Worm (Caenorhabditis elegans) whole organism, L3 larva: ENCODE data around the gene sdz-12.
A peak's percentile ranks its signal among the peaks of the same experiment; 100 is the strongest.

Source experiments
- R02D3.7 ChIP-seq: fragments of 150-350 bp; optimal IDR thresholded peaks from 2 replicates; lab custom pipeline; 2014; ENCODE audit warnings: missing biosample characterization, missing genetic modification characterization
- ZK546.5 ChIP-seq: sonication (generic microtip); optimal IDR thresholded peaks from 2 replicates; lab custom pipeline; 2017; ENCODE audit warnings: missing biosample characterization, missing genetic modification characterization
- aly-2 ChIP-seq: fragments of 150-350 bp; optimal IDR thresholded peaks from 2 replicates; lab custom pipeline; 2014; ENCODE audit warnings: missing biosample characterization, missing genetic modification characterization
- ama-1 ChIP-seq: fragments of 150-350 bp; optimal IDR thresholded peaks from 2 replicates; lab custom pipeline; 2018
- ceh-16 ChIP-seq: sonication (generic microtip); optimal IDR thresholded peaks from 2 replicates; lab custom pipeline; 2017; ENCODE audit warnings: missing biosample characterization, missing genetic modification characterization
- ceh-28 ChIP-seq: fragments of 150-350 bp; optimal IDR thresholded peaks from 2 replicates; lab custom pipeline; 2014; ENCODE audit warnings: missing biosample characterization, missing genetic modification reagents, missing genetic modification characterization
- ceh-82 ChIP-seq: fragments of 150-350 bp; optimal IDR thresholded peaks from 2 replicates; lab custom pipeline; 2014; ENCODE audit warnings: missing biosample characterization, missing genetic modification characterization
- ceh-9 ChIP-seq: sonication (generic microtip); optimal IDR thresholded peaks from 2 replicates; lab custom pipeline; 2018; ENCODE audit warnings: missing biosample characterization, missing genetic modification characterization
- egl-5 ChIP-seq: fragments of 150-350 bp; optimal IDR thresholded peaks from 2 replicates; lab custom pipeline; 2017; ENCODE audit warnings: missing biosample characterization, missing genetic modification reagents, missing genetic modification characterization, inconsistent platforms
- elt-1 ChIP-seq: fragments of 150-350 bp; optimal IDR thresholded peaks from 2 replicates; lab custom pipeline; 2014; ENCODE audit warnings: missing biosample characterization, missing genetic modification characterization
- elt-2 ChIP-seq: sonication (generic microtip); optimal IDR thresholded peaks from 2 replicates; lab custom pipeline; 2016; ENCODE audit warnings: missing genetic modification reagents, mild to moderate bottlenecking, missing genetic modification characterization, missing compliant biosample characterization
- eor-1 ChIP-seq, 2 experiments: fragments of 150-350 bp; optimal IDR thresholded peaks; 2 replicates each; lab custom pipeline; 2014 to 2018; ENCODE audit warnings: missing biosample characterization in 2 of 2, missing genetic modification characterization in 2 of 2
- fkh-10 ChIP-seq: sonication (generic microtip); optimal IDR thresholded peaks from 2 replicates; lab custom pipeline; 2017; ENCODE audit warnings: missing biosample characterization, missing genetic modification reagents, missing genetic modification characterization
- hmg-11 ChIP-seq: sonication (generic microtip); optimal IDR thresholded peaks from 2 replicates; lab custom pipeline; 2016; ENCODE audit warnings: missing genetic modification characterization, missing compliant biosample characterization
- jun-1 ChIP-seq: fragments of 150-350 bp; optimal IDR thresholded peaks from 2 replicates; lab custom pipeline; 2014; ENCODE audit warnings: missing biosample characterization, missing genetic modification reagents, missing genetic modification characterization
- lin-15B ChIP-seq: fragments of 150-350 bp; optimal IDR thresholded peaks from 2 replicates; lab custom pipeline; 2014; ENCODE audit warnings: missing biosample characterization, missing genetic modification characterization
- lin-39 ChIP-seq: fragments of 150-350 bp; optimal IDR thresholded peaks from 2 replicates; lab custom pipeline; 2018; ENCODE audit warnings: missing biosample characterization, missing genetic modification reagents, missing genetic modification characterization
- lsy-12 ChIP-seq: sonication (generic microtip); optimal IDR thresholded peaks from 2 replicates; lab custom pipeline; 2016; ENCODE audit warnings: mild to moderate bottlenecking, missing genetic modification characterization, missing compliant biosample characterization
- mdl-1 ChIP-seq: fragments of 150-350 bp; optimal IDR thresholded peaks from 2 replicates; lab custom pipeline; 2014; ENCODE audit warnings: missing biosample characterization, missing genetic modification characterization
- mml-1 ChIP-seq: fragments of 150-350 bp; sonication (generic microtip); optimal IDR thresholded peaks from 3 replicates; lab custom pipeline; 2014; ENCODE audit warnings: missing biosample characterization, missing genetic modification characterization
- nfya-1 ChIP-seq: sonication (generic microtip); optimal IDR thresholded peaks from 2 replicates; lab custom pipeline; 2017; ENCODE audit warnings: missing genetic modification characterization, mild to moderate bottlenecking, missing compliant biosample characterization, antibody characterized with exemption, moderate library complexity; ENCODE audit not compliant: insufficient read depth
- nhr-11 ChIP-seq: fragments of 150-350 bp; optimal IDR thresholded peaks from 2 replicates; lab custom pipeline; 2014; ENCODE audit warnings: missing biosample characterization, missing genetic modification characterization
- nhr-23 ChIP-seq: fragments of 150-350 bp; optimal IDR thresholded peaks from 2 replicates; lab custom pipeline; 2014; ENCODE audit warnings: missing biosample characterization, missing genetic modification reagents, missing genetic modification characterization
- nhr-237 ChIP-seq: fragments of 150-350 bp; optimal IDR thresholded peaks from 2 replicates; lab custom pipeline; 2014; ENCODE audit warnings: missing biosample characterization, missing genetic modification characterization
- nhr-25 ChIP-seq: sonication (generic microtip); optimal IDR thresholded peaks from 2 replicates; lab custom pipeline; 2017; ENCODE audit warnings: missing biosample characterization, missing genetic modification characterization
- nhr-28 ChIP-seq: fragments of 150-350 bp; optimal IDR thresholded peaks from 2 replicates; lab custom pipeline; 2014; ENCODE audit warnings: missing biosample characterization, missing genetic modification characterization
- nhr-43 ChIP-seq: sonication (generic microtip); optimal IDR thresholded peaks from 2 replicates; lab custom pipeline; 2016; ENCODE audit warnings: mild to moderate bottlenecking, missing genetic modification characterization, missing compliant biosample characterization; ENCODE audit not compliant: poor library complexity, severe bottlenecking
- nhr-67 ChIP-seq: fragments of 150-350 bp; optimal IDR thresholded peaks from 2 replicates; lab custom pipeline; 2014; ENCODE audit warnings: missing biosample characterization, missing genetic modification characterization
- nhr-76 ChIP-seq: fragments of 150-350 bp; sonication (generic microtip); optimal IDR thresholded peaks from 5 replicates; lab custom pipeline; 2014; ENCODE audit warnings: missing biosample characterization, missing genetic modification characterization
- nhr-77 ChIP-seq: fragments of 150-350 bp; optimal IDR thresholded peaks from 2 replicates; lab custom pipeline; 2014; ENCODE audit warnings: missing biosample characterization, missing genetic modification characterization
- pha-4 ChIP-seq: fragments of 150-350 bp; optimal IDR thresholded peaks from 2 replicates; lab custom pipeline; 2014; ENCODE audit warnings: missing biosample characterization, missing genetic modification reagents, missing genetic modification characterization
- pqm-1 ChIP-seq: fragments of 150-350 bp; optimal IDR thresholded peaks from 2 replicates; lab custom pipeline; 2017; ENCODE audit warnings: missing biosample characterization, missing genetic modification characterization, inconsistent platforms
- sea-2 ChIP-seq: fragments of 150-350 bp; sonication (generic microtip); optimal IDR thresholded peaks from 4 replicates; lab custom pipeline; 2014; ENCODE audit warnings: missing biosample characterization, missing genetic modification reagents, missing genetic modification characterization
- skn-1 ChIP-seq: fragments of 150-350 bp; optimal IDR thresholded peaks from 2 replicates; lab custom pipeline; 2014; ENCODE audit warnings: missing biosample characterization, missing genetic modification characterization
- snpc-4 ChIP-seq: fragments of 150-350 bp; optimal IDR thresholded peaks from 2 replicates; lab custom pipeline; 2014; ENCODE audit warnings: missing biosample characterization, missing genetic modification characterization
- unc-39 ChIP-seq: sonication (generic microtip); optimal IDR thresholded peaks from 4 replicates; lab custom pipeline; 2017; ENCODE audit warnings: missing biosample characterization, missing genetic modification characterization
- unc-62 ChIP-seq: fragments of 150-350 bp; sonication (generic microtip); optimal IDR thresholded peaks from 4 replicates; lab custom pipeline; 2014; ENCODE audit warnings: missing biosample characterization, missing genetic modification reagents, missing genetic modification characterization
- zag-1 ChIP-seq: fragments of 150-350 bp; optimal IDR thresholded peaks from 2 replicates; lab custom pipeline; 2014; ENCODE audit warnings: missing biosample characterization, missing genetic modification characterization

The sdz-12 gene

ce11 chrII:3688333-3688732 is 43.3 kb downstream of the sdz-12 start, which contains the start of gene ifas-1:
ifas-1 (minus strand) TSS chrII:3688719.
- TF ChIP-seq lin-15B (tag; lab: Kevin White, UChicago) = no peak
- no peak for TF ChIP-seq jun-1
- TF ChIP-seq nhr-237 (tag; lab: Kevin White, UChicago) = no peak
- no peak for TF ChIP-seq ceh-28 (tag; lab: Kevin White, UChicago)
- no peak for TF ChIP-seq egl-5 (tag; lab: Kevin White, UChicago)
- TF ChIP-seq nhr-76 = no peak
- no peak for TF ChIP-seq skn-1 (tag; lab: Kevin White, UChicago)
- no peak for TF ChIP-seq eor-1 (tag; optimal IDR thresholded peaks at IDR 0.05; lab: Kevin White, UChicago)
- no peak for TF ChIP-seq ceh-9 (tag; lab: Kevin White, UChicago)
- TF ChIP-seq ceh-82 = no peak
- TF ChIP-seq ceh-16 (tag; lab: Kevin White, UChicago) = no peak
- TF ChIP-seq aly-2 (tag; lab: Kevin White, UChicago) = no peak

DNA sequence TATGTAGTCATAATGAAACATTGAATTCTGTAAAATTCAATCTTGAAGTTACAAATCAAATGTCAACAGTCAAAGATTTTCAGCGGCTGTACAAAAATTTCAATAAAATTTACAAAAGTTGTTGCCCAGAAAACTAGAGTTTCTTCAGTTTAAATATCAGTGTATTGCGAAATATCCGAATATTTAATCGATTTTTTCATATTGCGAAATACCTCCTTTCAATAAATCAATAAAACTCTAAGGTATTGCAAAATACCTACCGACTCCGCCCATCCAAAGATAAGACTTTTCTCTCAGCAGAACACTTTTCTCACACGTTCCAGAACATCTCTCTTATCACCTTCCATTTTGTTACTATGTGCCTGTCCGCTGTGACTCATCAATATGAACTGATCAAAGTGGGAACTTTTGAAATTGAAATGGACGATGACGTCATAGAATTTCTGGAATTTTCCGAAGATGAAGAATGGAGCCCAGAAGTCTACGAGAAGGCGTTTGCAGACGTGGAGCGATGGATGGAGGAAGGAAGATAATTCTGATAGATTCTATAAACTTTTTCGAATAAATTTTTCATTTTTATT is 47.0 kb downstream of the sdz-12 start:
- TF ChIP-seq pqm-1 = peak; percentile 46
- no peak for TF ChIP-seq aly-2 (tag; lab: Kevin White, UChicago)
- peak; percentile 83 for TF ChIP-seq ceh-28 (tag; lab: Kevin White, UChicago)
- no peak for TF ChIP-seq nhr-25 (tag; lab: Kevin White, UChicago)
- no peak for TF ChIP-seq ama-1 (lab: Kevin White, UChicago)
- peak; percentile 87 for TF ChIP-seq elt-2
- TF ChIP-seq, all 47 proteins: peak for 3

- TF ChIP-seq egl-5 (tag; lab: Kevin White, UChicago) = peak; percentile 34
- peak; percentile 65 for TF ChIP-seq lin-15B (tag; lab: Kevin White, UChicago)
- peak; percentile 50 for TF ChIP-seq nhr-43
- TF ChIP-seq nhr-28 (tag; lab: Kevin White, UChicago) = no peak
- TF ChIP-seq nfya-1 (tag; lab: Kevin White, UChicago) = peak; percentile 81
- TF ChIP-seq elt-1 (tag; lab: Kevin White, UChicago) = peak; percentile 44
- peak; percentile 62 for TF ChIP-seq snpc-4 (tag; lab: Kevin White, UChicago)
- TF ChIP-seq sea-2 (GFP tag; lab: Kevin White, UChicago) = no peak
- no peak for TF ChIP-seq aly-2 (tag; lab: Kevin White, UChicago)
- TF ChIP-seq nhr-23 (tag; lab: Kevin White, UChicago) = peak; percentile 65
- no peak for TF ChIP-seq pqm-1
- TF ChIP-seq nhr-237 (tag; lab: Kevin White, UChicago) = no peak
- TF ChIP-seq elt-2 = peak; percentile 70
- peak; percentile 63 for TF ChIP-seq unc-62 (GFP tag; lab: Kevin White, UChicago)
- TF ChIP-seq R02D3.7 (tag; lab: Kevin White, UChicago) = peak; percentile 74
- TF ChIP-seq pha-4 (tag; lab: Kevin White, UChicago) = peak; percentile 81
- TF ChIP-seq nhr-25 (tag; lab: Kevin White, UChicago) = peak; percentile 85
- TF ChIP-seq lin-39 = peak; percentile 45
Observed at ce11 chrII:3682770-3683234, 48.8 kb downstream of the sdz-12 start, which contains the start of gene F19B10.1. F19B10.1 (plus strand) TSS chrII:3683184.

DNA sequence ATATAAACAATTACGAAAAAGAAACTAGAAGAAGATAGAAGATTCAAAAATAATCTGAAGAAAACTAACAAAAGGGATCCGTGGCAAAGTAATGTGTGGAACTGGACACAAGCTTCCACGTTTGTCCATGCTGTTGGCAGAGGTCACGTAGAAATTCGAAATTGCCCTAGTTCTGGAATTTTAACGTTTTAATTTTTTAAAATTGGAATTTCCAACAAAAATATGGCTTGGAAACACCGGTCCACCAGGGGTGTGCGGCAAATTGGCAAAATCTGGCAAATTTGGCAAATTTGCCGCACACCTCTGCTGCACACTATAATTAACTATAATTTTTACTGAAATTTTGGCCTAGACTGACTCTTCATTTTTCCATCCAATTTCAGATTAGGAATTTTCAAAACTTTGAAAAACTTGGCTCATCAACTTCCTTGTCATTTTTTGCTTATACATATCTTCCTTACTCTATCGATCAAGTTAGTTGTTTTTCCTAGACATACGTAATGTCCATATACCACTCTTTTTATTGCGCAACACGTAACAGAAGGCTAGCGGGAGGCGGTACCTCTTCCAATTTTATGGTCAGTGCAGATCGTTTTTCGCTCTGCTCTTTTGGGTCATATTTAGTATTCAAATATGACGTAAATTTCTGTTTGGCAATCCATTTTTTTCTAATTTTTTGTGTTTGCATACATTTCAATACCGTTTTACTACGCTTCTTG is 50.1 kb downstream of the sdz-12 start, which contains the start of gene F19B10.10:
Gene F19B10.10 (minus strand): TSS at position 51 of the 719 bp plus-strand sequence.
- TF ChIP-seq nhr-77 (tag; lab: Kevin White, UChicago) (no peak), lsy-12 (tag; lab: Kevin White, UChicago) (no peak), mdl-1 (no peak), ZK546.5 (no peak), nhr-67 (tag; lab: Kevin White, UChicago) (no peak), nhr-23 (tag; lab: Kevin White, UChicago) (no peak), unc-39 (tag; lab: Kevin White, UChicago) (no peak), lin-15B (tag; lab: Kevin White, UChicago) (no peak), nhr-43 (no peak), egl-5 (tag; lab: Kevin White, UChicago) (no peak), hmg-11 (no peak), mml-1 (tag; lab: Kevin White, UChicago) (no peak), R02D3.7 (tag; lab: Kevin White, UChicago) (no peak), zag-1 (tag; lab: Kevin White, UChicago) (no peak), elt-1 (tag; lab: Kevin White, UChicago) (no peak), fkh-10 (no peak), nhr-11 (tag; lab: Kevin White, UChicago) (no peak), nhr-25 (tag; lab: Kevin White, UChicago) (no peak)
